Worm (Caenorhabditis elegans): ENCODE data around the gene lgc-28.

DNA sequence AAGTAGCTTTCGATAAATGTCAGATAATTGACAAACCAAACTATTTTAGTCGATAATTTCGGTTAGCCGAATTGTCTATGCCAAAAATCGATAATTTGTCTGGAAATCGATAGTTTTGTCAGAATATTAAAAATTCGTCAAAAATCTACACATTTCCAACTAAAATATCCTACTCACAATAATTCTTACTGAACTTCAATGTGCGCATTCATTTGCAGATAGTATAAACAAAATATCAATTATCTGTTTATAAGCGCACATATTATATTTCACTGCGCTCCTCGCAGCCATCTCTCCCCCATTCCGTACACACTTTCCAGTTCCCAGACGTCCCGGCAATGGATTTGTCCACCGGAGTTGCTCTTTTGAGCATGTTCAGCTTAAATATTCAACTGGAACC is at the start of gene lgc-28:
- no peak for TF ChIP-seq ceh-82 (tag; optimal IDR thresholded peaks at IDR 0.05)
- TF ChIP-seq skn-1 (tag; optimal IDR thresholded peaks at IDR 0.05): no peak
- TF ChIP-seq unc-62 (GFP tag; optimal IDR thresholded peaks at IDR 0.05): no peak
- TF ChIP-seq fos-1 (tag; optimal IDR thresholded peaks at IDR 0.05): no peak
- TF ChIP-seq nhr-76 (tag; optimal IDR thresholded peaks at IDR 0.05): no peak
- TF ChIP-seq ztf-11 (tag; optimal IDR thresholded peaks at IDR 0.05): no peak
- no peak for TF ChIP-seq R02D3.7 (tag; optimal IDR thresholded peaks at IDR 0.05)
- TF ChIP-seq egl-27 (tag; optimal IDR thresholded peaks at IDR 0.05): no peak
- no peak for TF ChIP-seq nhr-12 (tag; optimal IDR thresholded peaks at IDR 0.05)
- no peak for TF ChIP-seq zag-1 (tag; optimal IDR thresholded peaks at IDR 0.05)
- TF ChIP-seq eor-1 (tag; optimal IDR thresholded peaks at IDR 0.05): no peak

Measured in whole organism, L3 larva.